Worm (Caenorhabditis elegans) whole organism, late embryonic: ENCODE data around the gene C45G9.12.

ENCODE experiments used
- C38D4.7 ChIP-seq: fragments of 200-800 bp; sonication (Bioruptor generic); optimal IDR thresholded peaks from 2 replicates; lab custom pipeline; 2018; ENCODE audit warnings: mild to moderate bottlenecking, missing genetic modification characterization, moderate library complexity, missing compliant biosample characterization
- F13H6.1 ChIP-seq: sonication (generic microtip); optimal IDR thresholded peaks from 2 replicates; lab custom pipeline; 2016; ENCODE audit warnings: missing genetic modification characterization, missing compliant biosample characterization
- T23F11.4 ChIP-seq: fragments of 200-800 bp; sonication (Bioruptor generic); optimal IDR thresholded peaks from 2 replicates; lab custom pipeline; 2018; ENCODE audit warnings: mild to moderate bottlenecking, missing genetic modification characterization, missing compliant biosample characterization
- ahr-1 ChIP-seq: sonication (generic microtip); optimal IDR thresholded peaks from 2 replicates; lab custom pipeline; 2016; ENCODE audit warnings: missing genetic modification characterization, missing compliant biosample characterization
- ama-1 ChIP-seq: fragments of 150-350 bp; optimal IDR thresholded peaks from 2 replicates; lab custom pipeline; 2014
- ceh-14 ChIP-seq: sonication (generic microtip); optimal IDR thresholded peaks from 2 replicates; lab custom pipeline; 2016; ENCODE audit warnings: missing genotype, missing genetic modification characterization, missing compliant biosample characterization
- ceh-19 ChIP-seq: fragments of 200-800 bp; sonication (Bioruptor generic); optimal IDR thresholded peaks from 2 replicates; lab custom pipeline; 2018; ENCODE audit warnings: mild to moderate bottlenecking, missing genetic modification characterization, missing compliant biosample characterization
- ceh-24 ChIP-seq: sonication (generic microtip); optimal IDR thresholded peaks from 2 replicates; lab custom pipeline; 2016; ENCODE audit warnings: mild to moderate bottlenecking, missing genetic modification characterization, missing compliant biosample characterization
- ceh-34 ChIP-seq: sonication (generic microtip); optimal IDR thresholded peaks from 2 replicates; lab custom pipeline; 2016; ENCODE audit warnings: mild to moderate bottlenecking, missing genetic modification characterization, missing compliant biosample characterization
- ceh-45 ChIP-seq: fragments of 200-800 bp; sonication (Bioruptor generic); IDR thresholded peaks from 2 replicates; pipeline ENCODE4 v1.3.6; 2022; ENCODE audit warnings: missing genetic modification reagents, missing genetic modification characterization, missing compliant biosample characterization
- ceh-48 ChIP-seq: sonication (generic microtip); optimal IDR thresholded peaks from 2 replicates; lab custom pipeline; 2016; ENCODE audit warnings: missing genetic modification characterization, inconsistent platforms, missing compliant biosample characterization
- ceh-9 ChIP-seq: sonication (generic microtip); optimal IDR thresholded peaks from 2 replicates; lab custom pipeline; 2016; ENCODE audit warnings: mild to moderate bottlenecking, missing genetic modification characterization, inconsistent platforms, missing compliant biosample characterization
- dmd-4 ChIP-seq: sonication (generic microtip); optimal IDR thresholded peaks from 2 replicates; lab custom pipeline; 2016; ENCODE audit warnings: borderline replicate concordance, missing genetic modification characterization, missing compliant biosample characterization
- dve-1 ChIP-seq: sonication (generic microtip); optimal IDR thresholded peaks from 2 replicates; lab custom pipeline; 2017; ENCODE audit warnings: antibody characterized with exemption, mild to moderate bottlenecking, missing genetic modification characterization, missing compliant biosample characterization
- fkh-10 ChIP-seq: fragments of 150-350 bp; optimal IDR thresholded peaks from 2 replicates; lab custom pipeline; 2014; ENCODE audit warnings: missing biosample characterization, missing genetic modification reagents, missing genetic modification characterization
- fkh-6 ChIP-seq: sonication (generic microtip); optimal IDR thresholded peaks from 2 replicates; lab custom pipeline; 2016; ENCODE audit warnings: missing genetic modification characterization, missing compliant biosample characterization
- lin-11 ChIP-seq: fragments of 200-800 bp; sonication (Bioruptor generic); optimal IDR thresholded peaks from 2 replicates; lab custom pipeline; 2018; ENCODE audit warnings: mild to moderate bottlenecking, missing genetic modification characterization, missing compliant biosample characterization
- madf-2 ChIP-seq: sonication (generic microtip); optimal IDR thresholded peaks from 2 replicates; lab custom pipeline; 2017; ENCODE audit warnings: missing genetic modification characterization, missing compliant biosample characterization
- nhr-232 ChIP-seq: sonication (generic microtip); optimal IDR thresholded peaks from 2 replicates; lab custom pipeline; 2016; ENCODE audit warnings: missing genetic modification characterization, missing compliant biosample characterization
- npax-4 ChIP-seq: sonication (generic microtip); optimal IDR thresholded peaks from 2 replicates; lab custom pipeline; 2016; ENCODE audit warnings: missing genetic modification characterization, missing compliant biosample characterization
- odd-2 ChIP-seq: sonication (generic microtip); optimal IDR thresholded peaks from 2 replicates; lab custom pipeline; 2017; ENCODE audit warnings: antibody characterized with exemption, mild to moderate bottlenecking, missing genetic modification characterization, missing compliant biosample characterization
- pat-9 ChIP-seq: fragments of 200-800 bp; sonication (Bioruptor generic); optimal IDR thresholded peaks from 2 replicates; lab custom pipeline; 2018; ENCODE audit warnings: mild to moderate bottlenecking, missing genetic modification characterization, moderate library complexity, missing compliant biosample characterization
- pax-1 ChIP-seq: fragments of 150-350 bp; optimal IDR thresholded peaks from 2 replicates; lab custom pipeline; 2014; ENCODE audit warnings: missing biosample characterization, missing genetic modification characterization
- pha-2 ChIP-seq: sonication (generic microtip); optimal IDR thresholded peaks from 2 replicates; lab custom pipeline; 2017; ENCODE audit warnings: mild to moderate bottlenecking, missing genetic modification characterization, missing compliant biosample characterization
- pha-4 ChIP-seq: fragments of 150-350 bp; optimal IDR thresholded peaks from 2 replicates; lab custom pipeline; 2018; ENCODE audit warnings: missing biosample characterization, missing genetic modification reagents, missing genetic modification characterization
- pros-1 ChIP-seq: fragments of 150-350 bp; optimal IDR thresholded peaks from 2 replicates; lab custom pipeline; 2014; ENCODE audit warnings: missing biosample characterization, missing genetic modification reagents, missing genetic modification characterization
- sdc-2 ChIP-seq: sonication (generic microtip); optimal IDR thresholded peaks from 2 replicates; lab custom pipeline; 2016; ENCODE audit warnings: missing genotype, missing genetic modification characterization, missing compliant biosample characterization
- sox-2 ChIP-seq: fragments of 200-800 bp; sonication (Bioruptor generic); IDR thresholded peaks from 2 replicates; pipeline ENCODE4 v1.3.6; 2022; ENCODE audit warnings: missing genetic modification reagents, missing genetic modification characterization, missing compliant biosample characterization
- sox-4 ChIP-seq: sonication (generic microtip); optimal IDR thresholded peaks from 2 replicates; lab custom pipeline; 2017; ENCODE audit warnings: mild to moderate bottlenecking, missing genetic modification characterization, inconsistent platforms, missing compliant biosample characterization
- syd-9 ChIP-seq: sonication (generic microtip); optimal IDR thresholded peaks from 2 replicates; lab custom pipeline; 2016; ENCODE audit warnings: mild to moderate bottlenecking, missing genetic modification characterization, moderate library complexity, missing compliant biosample characterization
- tbx-2 ChIP-seq: sonication (generic microtip); optimal IDR thresholded peaks from 2 replicates; lab custom pipeline; 2016; ENCODE audit warnings: missing genetic modification characterization, missing compliant biosample characterization
- ttx-3 ChIP-seq: sonication (generic microtip); optimal IDR thresholded peaks from 2 replicates; lab custom pipeline; 2016; ENCODE audit warnings: missing genetic modification reagents, missing genetic modification characterization, missing compliant biosample characterization
- unc-3 ChIP-seq, 2 experiments: fragments of 200-800 bp in 1 of 2; sonication (Bioruptor generic) in 1 of 2; sonication (generic microtip) in 1 of 2; conservative IDR thresholded peaks in 1 of 2; optimal IDR thresholded peaks in 1 of 2; 2 replicates each; pipeline versions ENCODE4 v1.3.6 to Lab custom; 2016 to 2022; ENCODE audit warnings: missing compliant biosample characterization in 2 of 2, missing genetic modification characterization in 2 of 2, missing genetic modification reagents in 1 of 2
- unc-55 ChIP-seq: sonication (generic microtip); optimal IDR thresholded peaks from 2 replicates; lab custom pipeline; 2017; ENCODE audit warnings: missing biosample characterization, missing genetic modification reagents, missing genetic modification characterization
- unc-86 ChIP-seq: sonication (generic microtip); optimal IDR thresholded peaks from 2 replicates; lab custom pipeline; 2016; ENCODE audit warnings: missing genetic modification characterization, missing compliant biosample characterization
- ztf-16 ChIP-seq: sonication (generic microtip); optimal IDR thresholded peaks from 2 replicates; lab custom pipeline; 2017; ENCODE audit warnings: missing genetic modification characterization, missing compliant biosample characterization

The C45G9.12 gene

DNA sequence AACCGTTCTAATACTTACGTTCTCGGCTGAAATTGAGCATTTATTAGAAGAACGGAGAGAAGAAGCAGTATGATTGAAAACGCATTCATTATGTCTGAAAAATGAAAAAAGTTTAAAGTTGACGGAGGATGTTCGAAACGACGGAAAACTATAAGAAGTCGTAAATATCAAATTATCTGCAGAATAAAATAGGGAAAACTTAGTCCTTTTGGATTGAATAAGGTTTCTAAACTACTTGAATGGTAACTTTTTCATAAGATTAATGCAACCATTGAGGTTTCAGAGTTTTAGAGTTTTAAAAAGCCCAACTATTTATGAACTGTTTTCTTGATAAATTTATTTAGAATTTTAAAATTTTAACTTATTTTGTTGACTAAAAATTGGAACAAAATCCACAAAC, at the start of gene C45G9.12:
TSS of gene C45G9.12 (minus strand) at position 101 of the 400 bp plus-strand sequence.
- TF ChIP-seq ttx-3 (tag; lab: Kevin White, UChicago) (no peak), ceh-24 (tag; lab: Kevin White, UChicago) (no peak), unc-55 (GFP tag; lab: Kevin White, UChicago) (no peak), T23F11.4 (GFP tag; lab: Kevin White, UChicago) (no peak), fkh-10 (no peak), F13H6.1 (tag; lab: Kevin White, UChicago) (no peak), pros-1 (tag; lab: Kevin White, UChicago) (no peak), sox-4 (tag; lab: Kevin White, UChicago) (no peak), ceh-48 (tag; lab: Kevin White, UChicago) (no peak), fkh-6 (tag; lab: Kevin White, UChicago) (no peak), dve-1 (tag; lab: Kevin White, UChicago) (no peak)

DNA sequence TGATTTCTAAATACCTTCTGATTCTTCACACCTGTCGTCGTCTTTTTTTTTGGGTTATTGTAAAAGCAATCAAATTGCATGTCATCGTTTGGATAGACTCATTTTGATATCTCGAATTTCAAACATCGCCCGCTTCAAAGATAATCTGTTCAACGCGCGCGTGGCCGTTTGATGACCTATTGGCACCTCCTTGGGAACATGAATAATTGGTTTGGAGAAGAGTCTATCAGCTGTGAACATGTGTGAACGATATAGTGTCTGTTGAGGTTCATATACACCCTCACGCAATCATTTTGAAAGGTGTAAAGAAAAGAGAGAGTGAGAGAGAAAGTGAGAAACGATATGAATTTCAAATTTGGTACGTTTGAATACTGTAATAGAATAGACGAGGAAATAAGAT, 49.2 kb upstream of the C45G9.12 start:
- peak; percentile 29 for TF ChIP-seq tbx-2 (tag; lab: Kevin White, UChicago)
- no peak for TF ChIP-seq ceh-19

DNA sequence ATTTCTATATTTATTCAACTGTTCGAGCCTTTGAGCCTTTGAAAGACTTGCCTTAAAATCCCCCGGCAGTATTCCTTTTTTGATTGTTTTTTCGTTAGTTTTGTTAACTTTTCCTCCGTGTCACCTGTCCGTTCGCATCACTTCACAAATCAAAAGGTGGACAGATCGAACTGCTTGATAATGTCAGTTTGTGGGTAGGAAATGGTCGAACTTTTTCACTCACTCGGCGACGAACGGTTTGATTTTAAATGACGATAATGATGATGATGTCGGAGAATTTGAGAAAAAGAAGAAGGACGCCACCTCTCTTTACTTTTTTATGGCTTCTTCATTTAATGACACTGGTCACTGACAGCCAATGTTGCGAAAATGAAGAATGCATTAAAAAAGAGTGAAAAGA, 47.7 kb upstream of the C45G9.12 start:
- no peak for TF ChIP-seq ceh-9 (tag; lab: Kevin White, UChicago)
- no peak for TF ChIP-seq sdc-2 (tag; lab: Kevin White, UChicago)
- TF ChIP-seq pha-2 (tag; lab: Kevin White, UChicago) = no peak
- TF ChIP-seq sox-2 (GFP tag; lab: Robert Waterston, UW) = no peak
- TF ChIP-seq ahr-1 (tag; lab: Kevin White, UChicago) = no peak
- TF ChIP-seq ama-1 = no peak
- no peak for TF ChIP-seq pha-4 (tag; lab: Kevin White, UChicago)
- no peak for TF ChIP-seq ceh-14 (tag; lab: Kevin White, UChicago)
- TF ChIP-seq ceh-34 (tag; lab: Kevin White, UChicago) = no peak
- no peak for TF ChIP-seq unc-86 (tag; lab: Kevin White, UChicago)
- TF ChIP-seq ceh-45 (GFP tag; lab: Robert Waterston, UW) = no peak
- no peak for TF ChIP-seq pax-1
- no peak for TF ChIP-seq dmd-4 (tag; lab: Kevin White, UChicago)
- TF ChIP-seq npax-4 (tag; lab: Kevin White, UChicago) = no peak
- TF ChIP-seq F13H6.1 (tag; lab: Kevin White, UChicago) = no peak
- no peak for TF ChIP-seq unc-3 (GFP tag; conservative IDR thresholded peaks at IDR 0.05; lab: Robert Waterston, UW)
- TF ChIP-seq unc-3 (tag; optimal IDR thresholded peaks at IDR 0.05; lab: Kevin White, UChicago) = no peak
- TF ChIP-seq sox-4 (tag; lab: Kevin White, UChicago) = no peak
- TF ChIP-seq syd-9 (tag; lab: Kevin White, UChicago) = no peak
- TF ChIP-seq, all 69 proteins: peak for 0

DNA sequence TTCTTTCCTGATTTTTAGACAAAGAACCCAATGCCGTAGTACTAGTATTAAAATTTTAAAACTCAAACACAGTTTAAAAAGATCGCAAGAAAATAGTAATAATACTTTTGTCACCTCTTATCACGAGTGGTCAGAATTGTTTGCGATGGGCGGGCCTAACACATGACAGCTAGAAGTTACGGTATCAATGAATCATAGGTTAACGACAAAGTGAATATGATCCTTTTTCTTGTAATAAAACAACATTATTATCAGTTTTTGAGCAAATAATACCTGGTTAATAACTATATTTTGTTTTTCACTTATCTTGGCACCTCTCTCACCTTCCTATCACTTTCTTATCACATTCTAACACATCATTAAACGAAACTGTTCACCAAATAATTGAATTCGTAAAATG, 41.6 kb upstream of the C45G9.12 start:
- TF ChIP-seq ttx-3 (tag; lab: Kevin White, UChicago) = no peak

DNA sequence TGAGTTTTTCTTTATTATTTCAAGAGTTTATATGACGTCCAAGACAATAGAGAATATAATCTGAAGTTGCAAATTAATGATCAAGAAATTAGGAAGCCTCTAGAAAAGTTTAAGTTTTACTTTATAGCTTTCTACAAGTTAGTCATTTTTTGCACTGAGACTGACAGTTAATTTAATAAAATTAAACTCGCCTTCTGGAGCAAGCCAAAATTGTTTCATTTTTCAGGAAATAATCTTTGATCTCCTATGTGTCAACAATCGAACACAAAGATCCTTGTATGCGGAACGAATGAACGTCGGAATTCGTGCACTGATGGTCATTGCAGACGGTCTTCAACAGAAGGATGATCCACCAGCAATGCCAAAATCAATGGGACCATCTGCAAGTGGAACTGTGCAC, 41.0 kb upstream of the C45G9.12 start:
- no peak for TF ChIP-seq F13H6.1 (tag; lab: Kevin White, UChicago)
- TF ChIP-seq sox-2 (GFP tag; lab: Robert Waterston, UW) = no peak
- no peak for TF ChIP-seq ceh-9 (tag; lab: Kevin White, UChicago)
- TF ChIP-seq pat-9 (tag; lab: Kevin White, UChicago) = no peak
- no peak for TF ChIP-seq ceh-48 (tag; lab: Kevin White, UChicago)
- TF ChIP-seq madf-2 (tag; lab: Kevin White, UChicago) = no peak
- no peak for TF ChIP-seq ceh-14 (tag; lab: Kevin White, UChicago)
- no peak for TF ChIP-seq C38D4.7 (GFP tag; lab: Kevin White, UChicago)
- TF ChIP-seq ztf-16 (tag; lab: Kevin White, UChicago) = no peak
- no peak for TF ChIP-seq ceh-45 (GFP tag; lab: Robert Waterston, UW)
- TF ChIP-seq lin-11 (tag; lab: Kevin White, UChicago) = no peak
- no peak for TF ChIP-seq pros-1 (tag; lab: Kevin White, UChicago)
- no peak for TF ChIP-seq nhr-232
- TF ChIP-seq odd-2 (tag; lab: Kevin White, UChicago) = no peak
- no peak for TF ChIP-seq ahr-1 (tag; lab: Kevin White, UChicago)
- no peak for TF ChIP-seq dve-1 (tag; lab: Kevin White, UChicago)
- TF ChIP-seq ceh-19 = no peak
